Worm (Caenorhabditis elegans) whole organism, midembryonic: ENCODE data around the gene lact-4.

Experiments used
- cog-1 ChIP-seq: sonication (generic microtip); optimal IDR thresholded peaks from 2 replicates; lab custom pipeline; 2016; ENCODE audit warnings: missing genetic modification characterization, missing compliant biosample characterization
- flt-1 ChIP-seq: fragments of 200-800 bp; sonication (Bioruptor generic); IDR thresholded peaks from 2 replicates; pipeline ENCODE4 v1.3.6; 2022; ENCODE audit warnings: missing genetic modification characterization, missing compliant biosample characterization
- med-1 ChIP-seq: sonication (generic microtip); optimal IDR thresholded peaks from 2 replicates; lab custom pipeline; 2017; ENCODE audit warnings: missing genetic modification characterization, mild to moderate bottlenecking, missing compliant biosample characterization, antibody characterized with exemption, missing genetic modification reagents; ENCODE audit not compliant: insufficient read depth
- ref-1 ChIP-seq: fragments of 200-800 bp; sonication (Bioruptor generic); conservative IDR thresholded peaks from 2 replicates; pipeline ENCODE4 v1.3.6; 2022; ENCODE audit warnings: missing genetic modification reagents, missing genetic modification characterization, missing compliant biosample characterization
- tab-1 ChIP-seq: fragments of 200-800 bp; sonication (Bioruptor generic); IDR thresholded peaks from 2 replicates; pipeline ENCODE4 v1.3.6; 2022; ENCODE audit warnings: missing genetic modification characterization, missing compliant biosample characterization
- ztf-29 ChIP-seq: fragments of 200-800 bp; sonication (Bioruptor generic); IDR thresholded peaks from 2 replicates; pipeline ENCODE4 v1.3.6; 2022; ENCODE audit warnings: missing genetic modification reagents, missing genetic modification characterization, missing compliant biosample characterization

DNA sequence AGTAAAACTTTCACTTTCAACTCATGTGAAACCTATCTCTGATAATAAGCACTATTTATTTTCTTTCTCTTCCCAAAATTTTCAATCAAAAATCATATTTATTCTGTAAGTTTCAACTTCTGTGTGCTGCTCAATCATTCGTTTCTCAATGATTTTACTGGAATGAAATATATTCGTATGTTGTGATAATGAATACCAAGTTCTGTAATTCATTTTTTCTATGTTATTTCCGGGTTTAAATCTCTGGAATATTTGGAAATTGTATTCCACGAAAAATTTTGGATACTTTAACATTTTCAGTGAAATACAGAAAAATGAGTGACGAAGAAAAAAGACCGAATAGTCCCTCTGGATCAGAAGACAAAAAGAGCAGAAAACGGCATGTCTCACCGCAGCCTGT, 12.5 kb downstream of the lact-4 start, which contains the start of gene M05D6.2:
- TF ChIP-seq flt-1 (GFP tag; lab: Robert Waterston, UW), result no peak
- no peak for TF ChIP-seq ztf-29
- TF ChIP-seq med-1 (GFP tag; lab: Kevin White, UChicago), result no peak
- no peak for TF ChIP-seq tab-1 (GFP tag; lab: Robert Waterston, UW)
- no peak for TF ChIP-seq ref-1 (GFP tag; lab: Robert Waterston, UW)
- no peak for TF ChIP-seq cog-1 (tag; lab: Kevin White, UChicago)
